Worm (Caenorhabditis elegans) whole organism, L4/young adult: ENCODE results near the gene K07H8.7.

Experiments
- W03F9.2 ChIP-seq: fragments of 150-350 bp; optimal IDR thresholded peaks from 2 replicates; lab custom pipeline; 2014; ENCODE audit warnings: missing biosample characterization, missing genetic modification characterization
- dao-5 ChIP-seq: sonication (generic microtip); optimal IDR thresholded peaks from 2 replicates; lab custom pipeline; 2016; ENCODE audit warnings: missing genotype, missing genetic modification characterization, moderate library complexity, missing compliant biosample characterization

- TF ChIP-seq dao-5 (tag; lab: Kevin White, UChicago) (no peak), W03F9.2 (tag; lab: Kevin White, UChicago) (no peak)
Observed at ce11 chrIV:8259904-8260303, at the start of gene K07H8.7.
